Fruit fly (Drosophila melanogaster): ENCODE measurements around the gene CG10877.
A peak's percentile ranks its signal among the peaks of the same experiment; 100 is the strongest.

CG10877 gene

DNA sequence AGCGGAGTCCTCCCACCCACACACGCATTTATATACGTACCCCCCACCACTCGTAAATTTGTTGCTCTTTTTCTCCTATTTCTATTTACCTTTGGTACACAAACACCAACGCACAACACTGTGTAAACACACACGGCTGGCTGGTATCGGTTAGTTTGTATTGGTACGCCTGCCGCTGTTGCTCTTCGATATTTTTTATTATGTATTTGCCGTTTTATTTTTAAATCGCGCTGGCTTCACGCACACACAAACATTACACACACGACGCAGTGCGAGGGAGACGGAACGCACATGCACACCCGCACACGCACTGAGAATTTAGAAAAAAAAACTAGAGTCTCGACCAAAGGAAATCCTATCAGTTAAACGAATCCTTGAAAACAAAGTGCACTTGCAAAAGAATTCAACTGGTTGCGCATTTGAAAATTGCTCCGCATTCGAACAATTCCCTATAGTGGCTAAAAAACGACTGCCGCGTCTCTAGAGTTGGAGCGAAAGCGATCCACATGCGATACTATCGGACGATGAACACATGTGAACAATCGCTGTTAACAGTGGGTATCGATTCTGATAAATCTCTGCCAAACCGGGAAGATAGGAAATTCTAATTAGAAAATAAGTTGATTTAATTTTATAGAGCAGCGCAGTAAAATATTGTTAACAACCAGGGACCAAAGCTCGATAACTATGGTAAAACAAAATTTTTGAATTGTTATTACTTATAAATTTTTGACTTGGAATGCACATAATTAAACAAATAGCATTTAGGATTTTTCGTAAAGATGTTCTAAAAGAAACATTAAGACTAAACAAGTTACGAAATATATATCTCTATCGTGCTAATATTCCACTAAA lies 13.0 kb downstream of the CG10877 start (continued):
- TF ChIP-seq Fer2 (tag; optimal IDR thresholded peaks at IDR 0.05) (peak; percentile 51), scrt (GFP tag; optimal IDR thresholded peaks at IDR 0.05) (peak; percentile 78), NC2β (GFP tag; optimal IDR thresholded peaks at IDR 0.05) (peak; percentile 40), MTF-1 (GFP tag; optimal IDR thresholded peaks at IDR 0.05; ENCODE audit: borderline replicate concordance) (peak; percentile 96), jing (GFP tag; optimal IDR thresholded peaks at IDR 0.05) (no peak), pros (GFP tag; optimal IDR thresholded peaks at IDR 0.05) (peak; percentile 32), kni (GFP tag; optimal IDR thresholded peaks at IDR 0.05) (peak; percentile 98), gem (tag; optimal IDR thresholded peaks at IDR 0.05) (peak; percentile 57), CG6854 (GFP tag; optimal IDR thresholded peaks at IDR 0.05) (peak; percentile 78), E2f2 (GFP tag; IDR thresholded peaks at IDR 0.05) (peak; percentile 65), Opbp (GFP tag; IDR thresholded peaks at IDR 0.05; ENCODE audit: partially characterized antibody) (peak; percentile 98), CG14667 (GFP tag; IDR thresholded peaks at IDR 0.05) (no peak), Dp (GFP tag; optimal IDR thresholded peaks at IDR 0.05) (peak; percentile 53), CG4282 (GFP tag; optimal IDR thresholded peaks at IDR 0.05) (peak; percentile 6), abd-A (tag; optimal IDR thresholded peaks at IDR 0.05) (peak; percentile 69), Adf1 (GFP tag; IDR thresholded peaks at IDR 0.05) (peak; percentile 33; the same call in 1 of the 2 replicates), caup (GFP tag; optimal IDR thresholded peaks at IDR 0.05; ENCODE audit: severe bottlenecking) (peak; percentile 93), CG2116 (GFP tag; optimal IDR thresholded peaks at IDR 0.05) (no peak), Atf6 (GFP tag; IDR thresholded peaks at IDR 0.05) (peak; percentile 72; the same call in 1 of the 2 replicates), D19A (tag; optimal IDR thresholded peaks at IDR 0.05) (peak; percentile 16), onecut (GFP tag; IDR thresholded peaks at IDR 0.05) (peak; percentile 79), seq (GFP tag; IDR thresholded peaks at IDR 0.05) (peak; percentile 62; the same call in 1 of the 2 replicates), CG16813 (GFP tag; IDR thresholded peaks at IDR 0.05; ENCODE audit: partially characterized antibody) (peak; percentile 95), Oaz (GFP tag; IDR thresholded peaks at IDR 0.05) (no peak), wek (GFP tag; optimal IDR thresholded peaks at IDR 0.05) (peak; percentile 94), Hmr (GFP tag; optimal IDR thresholded peaks at IDR 0.05) (peak; percentile 73), ftz-f1 (GFP tag; optimal IDR thresholded peaks at IDR 0.05) (peak; percentile 27), Meics (GFP tag; optimal IDR thresholded peaks at IDR 0.05) (peak; percentile 21), CG1529 (GFP tag; optimal IDR thresholded peaks at IDR 0.05) (peak; percentile 86), org-1 (GFP tag; optimal IDR thresholded peaks at IDR 0.05) (peak; percentile 80), CG7745 (tag; optimal IDR thresholded peaks at IDR 0.05) (peak; percentile 84), CG12744 (GFP tag; optimal IDR thresholded peaks at IDR 0.05) (peak; percentile 65), run (tag; optimal IDR thresholded peaks at IDR 0.05) (peak; percentile 35), eyg (GFP tag; optimal IDR thresholded peaks at IDR 0.05) (peak; percentile 67), HLH4C (GFP tag; IDR thresholded peaks at IDR 0.05; ENCODE audit: partially characterized antibody) (peak; percentile 91), CG16779 (GFP tag; IDR thresholded peaks at IDR 0.05) (no peak), CG10565 (GFP tag; optimal IDR thresholded peaks at IDR 0.05) (no peak), usp (GFP tag; optimal IDR thresholded peaks at IDR 0.05) (no peak), lov (optimal IDR thresholded peaks at IDR 0.05) (no peak), lov (GFP tag; IDR thresholded peaks at IDR 0.05) (no peak), CG2889 (GFP tag; IDR thresholded peaks at IDR 0.05) (0 out of 3 replicates have a peak, but pooled peaks have one; percentile 41), CG12104 (GFP tag; optimal IDR thresholded peaks at IDR 0.05) (peak; percentile 71), Dip3 (GFP tag; optimal IDR thresholded peaks at IDR 0.05) (peak; percentile 40), aop (GFP tag; IDR thresholded peaks at IDR 0.05) (no peak), mam (GFP tag; optimal IDR thresholded peaks at IDR 0.05) (no peak), grau (tag; optimal IDR thresholded peaks at IDR 0.05) (peak; percentile 33), crp (GFP tag; optimal IDR thresholded peaks at IDR 0.05) (peak in 1 of 2 experiments; percentile 46), vvl (GFP tag; IDR thresholded peaks at IDR 0.05) (peak; percentile 64)
